Worm (Caenorhabditis elegans) whole organism, L4 larva: Measurements from ENCODE around the gene dod-6.

Experiments used
- egl-27 ChIP-seq: sonication (generic microtip); optimal IDR thresholded peaks from 3 replicates; lab custom pipeline; 2017; ENCODE audit warnings: missing biosample characterization, missing genetic modification reagents, missing genetic modification characterization
- lin-38 ChIP-seq: fragments of 200-800 bp; sonication (Bioruptor generic); IDR thresholded peaks from 2 replicates; pipeline ENCODE4 v1.3.6; 2022; ENCODE audit warnings: missing genetic modification reagents, missing genetic modification characterization, missing compliant biosample characterization
- pqm-1 ChIP-seq: sonication (generic microtip); optimal IDR thresholded peaks from 2 replicates; lab custom pipeline; 2017; ENCODE audit warnings: missing biosample characterization, missing genetic modification characterization
- skn-1 ChIP-seq: fragments of 150-350 bp; optimal IDR thresholded peaks from 2 replicates; lab custom pipeline; 2014; ENCODE audit warnings: missing biosample characterization, missing genetic modification characterization

- no peak for TF ChIP-seq lin-38 (GFP tag; lab: Robert Waterston, UW)
- no peak for TF ChIP-seq pqm-1 (tag; lab: Kevin White, UChicago)
- no peak for TF ChIP-seq skn-1 (tag; lab: Kevin White, UChicago)
- no peak for TF ChIP-seq egl-27 (tag; lab: Kevin White, UChicago)
These were observed 2.9 kb upstream of the dod-6 start for ce11 chrIII:10194569-10194968.
